Worm (Caenorhabditis elegans) whole organism, L2 larva: ENCODE data around the gene Y2H9A.6.

Source experiments
- R02D3.7 ChIP-seq: fragments of 150-350 bp; optimal IDR thresholded peaks from 2 replicates; lab custom pipeline; 2014; ENCODE audit warnings: missing biosample characterization, missing genetic modification characterization
- aly-2 ChIP-seq: fragments of 150-350 bp; optimal IDR thresholded peaks from 2 replicates; lab custom pipeline; 2014; ENCODE audit warnings: missing biosample characterization, missing genetic modification characterization
- elt-3 ChIP-seq: sonication (generic microtip); optimal IDR thresholded peaks from 2 replicates; lab custom pipeline; 2017; ENCODE audit warnings: missing biosample characterization, missing genetic modification characterization
- lin-13 ChIP-seq: fragments of 150-350 bp; optimal IDR thresholded peaks from 2 replicates; lab custom pipeline; 2014; ENCODE audit warnings: missing biosample characterization, missing genetic modification reagents, missing genetic modification characterization
- mab-5 ChIP-seq: fragments of 150-350 bp; optimal IDR thresholded peaks from 2 replicates; lab custom pipeline; 2014; ENCODE audit warnings: missing biosample characterization, missing genetic modification characterization
- nhr-11 ChIP-seq: fragments of 150-350 bp; optimal IDR thresholded peaks from 2 replicates; lab custom pipeline; 2014; ENCODE audit warnings: missing biosample characterization, missing genetic modification characterization
- nhr-237 ChIP-seq: fragments of 150-350 bp; optimal IDR thresholded peaks from 2 replicates; lab custom pipeline; 2014; ENCODE audit warnings: missing biosample characterization, missing genetic modification characterization
- nhr-77 ChIP-seq: fragments of 150-350 bp; optimal IDR thresholded peaks from 2 replicates; lab custom pipeline; 2014; ENCODE audit warnings: missing biosample characterization, missing genetic modification characterization
- snpc-4 ChIP-seq: fragments of 150-350 bp; optimal IDR thresholded peaks from 2 replicates; lab custom pipeline; 2014; ENCODE audit warnings: missing biosample characterization, missing genetic modification characterization
- unc-62 ChIP-seq: fragments of 150-350 bp; optimal IDR thresholded peaks from 2 replicates; lab custom pipeline; 2014; ENCODE audit warnings: missing biosample characterization, missing genetic modification reagents, missing genetic modification characterization

- TF ChIP-seq nhr-11 (tag; lab: Kevin White, UChicago) (no peak), elt-3 (tag; lab: Kevin White, UChicago) (no peak), aly-2 (tag; lab: Kevin White, UChicago) (no peak), nhr-237 (tag; lab: Kevin White, UChicago) (no peak), snpc-4 (no peak), mab-5 (tag; lab: Kevin White, UChicago) (no peak), lin-13 (GFP tag; lab: Kevin White, UChicago) (no peak), unc-62 (GFP tag; lab: Kevin White, UChicago) (no peak), nhr-77 (tag; lab: Kevin White, UChicago) (no peak), R02D3.7 (tag; lab: Kevin White, UChicago) (no peak)
Measured at ce11 chrV:13423045-13423444, 20.6 kb upstream of the Y2H9A.6 start, which contains the start of gene srv-9.
